Worm (Caenorhabditis elegans): ENCODE data around the gene clec-223.
A peak's percentile ranks its signal among the peaks of the same experiment; 100 is the strongest.

Gene clec-223

ce11 chrV:11314025-11314880, 41.3 kb downstream of the clec-223 start (continued):
- TF ChIP-seq aly-2 (tag; optimal IDR thresholded peaks at IDR 0.05) (no peak), cey-2 (tag; optimal IDR thresholded peaks at IDR 0.05; ENCODE audit: borderline replicate concordance, insufficient read depth) (peak; percentile 87), ztf-7 (tag; optimal IDR thresholded peaks at IDR 0.05) (peak; percentile 87), dve-1 (tag; optimal IDR thresholded peaks at IDR 0.05; ENCODE audit: insufficient read depth) (peak; percentile 93), Y105C5A.15 (GFP tag; IDR thresholded peaks at IDR 0.05) (peak; percentile 100), R02D3.7 (tag; optimal IDR thresholded peaks at IDR 0.05) (peak; percentile 45), nhr-6 (tag; optimal IDR thresholded peaks at IDR 0.05) (peak; percentile 84), D1046.2 (GFP tag; IDR thresholded peaks at IDR 0.05) (peak; percentile 97), mep-1 (tag; optimal IDR thresholded peaks at IDR 0.05) (peak; percentile 92), unc-130 (GFP tag; optimal IDR thresholded peaks at IDR 0.05) (peak; percentile 96), zag-1 (tag; optimal IDR thresholded peaks at IDR 0.05) (peak; percentile 8), set-16 (GFP tag; IDR thresholded peaks at IDR 0.05) (no peak), nhr-42 (GFP tag; IDR thresholded peaks at IDR 0.05) (peak; percentile 95), daf-19 (GFP tag; conservative IDR thresholded peaks at IDR 0.05) (peak; percentile 98), mdt-29 (GFP tag; IDR thresholded peaks at IDR 0.05) (peak; percentile 92), hlh-11 (tag; optimal IDR thresholded peaks at IDR 0.05) (peak; percentile 97), ceh-28 (tag; optimal IDR thresholded peaks at IDR 0.05) (no peak), egl-43 (GFP tag; IDR thresholded peaks at IDR 0.05) (peak; percentile 100), lim-7 (GFP tag; IDR thresholded peaks at IDR 0.05) (peak; percentile 100), unc-62 (GFP tag; optimal IDR thresholded peaks at IDR 0.05 in 1 of 2) (peak in 1 of 2 experiments; percentile 84), unc-62 (tag; optimal IDR thresholded peaks at IDR 0.05) (peak; percentile 65), ceh-44 (GFP tag; IDR thresholded peaks at IDR 0.05) (peak; percentile 98), skn-1 (tag; optimal IDR thresholded peaks at IDR 0.05) (no peak), dmd-9 (GFP tag; IDR thresholded peaks at IDR 0.05) (peak; percentile 96), ces-1 (GFP tag; optimal IDR thresholded peaks at IDR 0.05) (no peak), nhr-77 (tag; optimal IDR thresholded peaks at IDR 0.05) (peak; percentile 76)

ce11 chrV:11316801-11317200, 43.9 kb downstream of the clec-223 start, which contains the start of gene cutl-18:
Gene cutl-18 (minus strand): TSS chrV:11316901.
- peak; percentile 13 for TF ChIP-seq aha-1 (tag)
- no peak for TF ChIP-seq zip-11 (GFP tag; IDR thresholded peaks at IDR 0.05)

ce11 chrV:11320860-11321259, 47.9 kb downstream of the clec-223 start:
- TF ChIP-seq aha-1 (tag) (peak; percentile 72), ctbp-1 (GFP tag; IDR thresholded peaks at IDR 0.05) (no peak), unc-62 (GFP tag; optimal IDR thresholded peaks at IDR 0.05 in 1 of 2) (peak in 1 of 2 experiments; percentile 8), unc-62 (tag; optimal IDR thresholded peaks at IDR 0.05) (no peak), ceh-82 (tag; optimal IDR thresholded peaks at IDR 0.05) (no peak), D1046.2 (GFP tag; IDR thresholded peaks at IDR 0.05) (no peak), set-16 (GFP tag; IDR thresholded peaks at IDR 0.05) (no peak), unc-39 (tag; optimal IDR thresholded peaks at IDR 0.05) (no peak), zip-11 (GFP tag; IDR thresholded peaks at IDR 0.05) (no peak)

- TF ChIP-seq daf-8 (GFP tag; IDR thresholded peaks at IDR 0.05) (no peak), nhr-28 (tag; optimal IDR thresholded peaks at IDR 0.05) (peak; percentile 48), daf-12 (tag; optimal IDR thresholded peaks at IDR 0.05) (no peak), skn-1 (tag; optimal IDR thresholded peaks at IDR 0.05) (no peak), hlh-11 (tag; optimal IDR thresholded peaks at IDR 0.05) (peak; percentile 25), F44E2.7 (GFP tag; IDR thresholded peaks at IDR 0.05) (no peak), daf-16 (GFP tag; optimal IDR thresholded peaks at IDR 0.05) (no peak), daf-16 (tag; optimal IDR thresholded peaks at IDR 0.05) (peak; percentile 18), madf-5 (GFP tag; IDR thresholded peaks at IDR 0.05) (no peak), pha-4 (GFP tag; IDR thresholded peaks at IDR 0.05) (no peak), pha-4 (tag; optimal IDR thresholded peaks at IDR 0.05) (peak; percentile 74)
These were observed 48.8 kb downstream of the clec-223 start, which contains the start of gene F47G9.4 for ce11 chrV:11321719-11322118. Gene F47G9.4 (minus strand): TSS chrV:11321816.
